Worm (Caenorhabditis elegans): ENCODE measurements around the gene hosl-1.

DNA sequence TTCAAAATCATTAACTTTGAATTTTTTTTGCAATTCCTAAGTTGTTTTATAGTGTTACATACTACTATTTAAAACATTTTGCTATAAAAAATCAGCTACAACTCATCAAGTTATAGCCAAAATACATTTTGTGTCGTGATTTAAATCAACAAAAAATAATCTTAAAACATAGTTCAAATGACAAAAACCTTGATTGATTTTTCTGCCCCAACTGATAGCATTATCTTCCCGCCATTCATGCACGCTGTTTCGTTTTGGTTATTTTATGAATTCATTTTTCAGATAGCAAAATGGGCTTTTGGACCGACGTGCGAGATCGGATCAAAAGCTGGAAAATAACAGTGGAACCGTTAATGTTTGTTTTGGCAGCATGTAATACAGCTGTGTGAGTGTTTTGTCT lies 4.8 kb upstream of the hosl-1 start, which contains the start of gene slcr-46.1:
- TF ChIP-seq drap-1 (GFP tag; optimal IDR thresholded peaks at IDR 0.05) (no peak), elt-3 (tag; optimal IDR thresholded peaks at IDR 0.05) (no peak), ceh-43 (GFP tag; optimal IDR thresholded peaks at IDR 0.05) (no peak), ztf-11 (tag; optimal IDR thresholded peaks at IDR 0.05) (no peak), nhr-237 (tag; optimal IDR thresholded peaks at IDR 0.05) (no peak), mep-1 (tag; optimal IDR thresholded peaks at IDR 0.05) (no peak), blmp-1 (tag; optimal IDR thresholded peaks at IDR 0.05) (no peak), nhr-28 (tag; optimal IDR thresholded peaks at IDR 0.05) (no peak), unc-39 (tag; optimal IDR thresholded peaks at IDR 0.05) (no peak), ceh-83 (GFP tag; optimal IDR thresholded peaks at IDR 0.05) (no peak)
